8 worm cellular contexts compared by ENCODE assay signal in the genomic region with DNA sequence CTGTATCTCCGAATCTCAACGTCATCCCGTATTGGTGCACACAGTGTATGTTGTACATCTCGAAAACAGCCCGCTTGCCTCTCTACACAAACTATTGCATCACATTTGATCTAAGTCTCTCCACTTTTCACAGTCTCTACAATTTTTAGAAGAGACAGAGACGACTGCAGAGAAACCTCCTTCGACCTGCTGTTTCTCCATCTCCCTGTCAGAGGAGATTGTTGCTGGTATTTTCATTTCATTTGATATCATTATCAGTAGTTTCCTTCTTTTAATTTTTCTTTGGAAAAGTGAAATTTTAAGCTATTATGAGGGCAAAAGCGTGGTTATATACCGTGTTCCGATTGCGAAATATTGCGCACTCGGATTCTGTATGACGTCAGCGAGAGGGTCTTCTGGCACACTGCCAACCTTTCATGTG.
TF ChIP-seq lines count a peak whose summit lies in the region.

No protein-coding gene starts in this region.

TF ChIP-seq in whole organism, L1 larva, 84 proteins besides CTCF, POLR2A, EP300 and RAD21 (continues in another document):
- no peak for TF ChIP-seq Y116A8C.19 (tag; optimal IDR thresholded peaks at IDR 0.05; lab: Kevin White, UChicago; ENCODE audit: borderline replicate concordance)
- TF ChIP-seq lin-13 (GFP tag; optimal IDR thresholded peaks at IDR 0.05; lab: Kevin White, UChicago): no peak
- TF ChIP-seq pag-3 (tag; optimal IDR thresholded peaks at IDR 0.05; lab: Kevin White, UChicago; ENCODE audit: borderline replicate concordance, insufficient read depth): no peak
- no peak for TF ChIP-seq irx-1 (tag; optimal IDR thresholded peaks at IDR 0.05; lab: Kevin White, UChicago)
- no peak for TF ChIP-seq hlh-4 (tag; optimal IDR thresholded peaks at IDR 0.05; lab: Kevin White, UChicago)
- peak; percentile 23 for TF ChIP-seq ama-1 (optimal IDR thresholded peaks at IDR 0.05; lab: Kevin White, UChicago)
- TF ChIP-seq mep-1 (tag; optimal IDR thresholded peaks at IDR 0.05; lab: Kevin White, UChicago): peak; percentile 79
- TF ChIP-seq lsy-2 (tag; optimal IDR thresholded peaks at IDR 0.05; lab: Kevin White, UChicago): peak; percentile 53 to 70
- TF ChIP-seq lin-15B (tag; optimal IDR thresholded peaks at IDR 0.05; lab: Kevin White, UChicago): no peak
- TF ChIP-seq dsc-1 (tag; optimal IDR thresholded peaks at IDR 0.05; lab: Kevin White, UChicago): peak; percentile 11

TF ChIP-seq in whole organism, L2 larva, 48 proteins besides CTCF, POLR2A, EP300 and RAD21 (continues in another document):
- TF ChIP-seq nhr-10 (tag; optimal IDR thresholded peaks at IDR 0.05; lab: Kevin White, UChicago) (no peak), nhr-25 (tag; optimal IDR thresholded peaks at IDR 0.05; lab: Kevin White, UChicago) (peak; percentile 45), unc-39 (tag; optimal IDR thresholded peaks at IDR 0.05; lab: Kevin White, UChicago) (no peak), unc-62 (GFP tag; optimal IDR thresholded peaks at IDR 0.05; lab: Kevin White, UChicago) (no peak), F13H6.1 (tag; optimal IDR thresholded peaks at IDR 0.05; lab: Kevin White, UChicago) (peak; percentile 77), egl-27 (tag; optimal IDR thresholded peaks at IDR 0.05; lab: Kevin White, UChicago) (peak; percentile 75), lin-39 (tag; optimal IDR thresholded peaks at IDR 0.05; lab: Kevin White, UChicago) (no peak), ama-1 (optimal IDR thresholded peaks at IDR 0.05; lab: Kevin White, UChicago) (peak; percentile 34), ztf-4 (tag; optimal IDR thresholded peaks at IDR 0.05; lab: Kevin White, UChicago) (peak; percentile 48), alr-1 (tag; optimal IDR thresholded peaks at IDR 0.05; lab: Kevin White, UChicago) (no peak), unc-55 (GFP tag; optimal IDR thresholded peaks at IDR 0.05; lab: Kevin White, UChicago) (peak; percentile 59)

TF ChIP-seq in whole organism, L3 larva, 47 proteins besides CTCF, POLR2A, EP300 and RAD21 (continues in another document):
- TF ChIP-seq lin-15B (tag; optimal IDR thresholded peaks at IDR 0.05; lab: Kevin White, UChicago) (peak; percentile 35), nhr-77 (tag; optimal IDR thresholded peaks at IDR 0.05; lab: Kevin White, UChicago) (no peak), ceh-16 (tag; optimal IDR thresholded peaks at IDR 0.05; lab: Kevin White, UChicago) (no peak), ztf-11 (tag; optimal IDR thresholded peaks at IDR 0.05; lab: Kevin White, UChicago) (no peak), egl-27 (tag; optimal IDR thresholded peaks at IDR 0.05; lab: Kevin White, UChicago) (peak; percentile 31), nhr-25 (tag; optimal IDR thresholded peaks at IDR 0.05; lab: Kevin White, UChicago) (peak; percentile 19), nhr-12 (tag; optimal IDR thresholded peaks at IDR 0.05; lab: Kevin White, UChicago) (no peak), unc-39 (tag; optimal IDR thresholded peaks at IDR 0.05; lab: Kevin White, UChicago) (no peak), skn-1 (tag; optimal IDR thresholded peaks at IDR 0.05; lab: Kevin White, UChicago) (peak; percentile 39), elt-1 (tag; optimal IDR thresholded peaks at IDR 0.05; lab: Kevin White, UChicago) (peak; percentile 58), R02D3.7 (tag; optimal IDR thresholded peaks at IDR 0.05; lab: Kevin White, UChicago) (peak; percentile 26)

TF ChIP-seq in whole organism, L4 larva, 104 proteins besides CTCF, POLR2A, EP300 and RAD21 (continues in another document):
- TF ChIP-seq hmg-1.1 (GFP tag; IDR thresholded peaks at IDR 0.05; lab: Robert Waterston, UW) (peak; percentile 55; the same call in 1 of the 2 replicates), daf-16 (GFP tag; optimal IDR thresholded peaks at IDR 0.05; lab: Kevin White, UChicago) (no peak), daf-16 (tag; optimal IDR thresholded peaks at IDR 0.05; lab: Kevin White, UChicago) (peak; percentile 93), madf-9 (GFP tag; conservative IDR thresholded peaks at IDR 0.05; lab: Robert Waterston, UW) (no peak), zip-11 (GFP tag; IDR thresholded peaks at IDR 0.05; lab: Robert Waterston, UW) (no peak), daf-19 (GFP tag; conservative IDR thresholded peaks at IDR 0.05; lab: Robert Waterston, UW) (0 out of 2 replicates have a peak, but pooled peaks have one; percentile 23), snpc-1.2 (GFP tag; IDR thresholded peaks at IDR 0.05; lab: Robert Waterston, UW) (no peak), ztf-7 (tag; optimal IDR thresholded peaks at IDR 0.05; lab: Kevin White, UChicago) (peak; percentile 91), Y105C5A.15 (GFP tag; IDR thresholded peaks at IDR 0.05; lab: Robert Waterston, UW) (no peak), spr-1 (tag; optimal IDR thresholded peaks at IDR 0.05; lab: Kevin White, UChicago) (peak; percentile 71), mdl-1 (tag; optimal IDR thresholded peaks at IDR 0.05; lab: Kevin White, UChicago) (peak; percentile 70 to 72)

TF ChIP-seq in whole organism, late embryonic, 69 proteins besides CTCF, POLR2A, EP300 and RAD21 (continues in another document):
- no peak for TF ChIP-seq pat-9 (tag; optimal IDR thresholded peaks at IDR 0.05; lab: Kevin White, UChicago)
- peak; percentile 29 for TF ChIP-seq unc-55 (GFP tag; optimal IDR thresholded peaks at IDR 0.05; lab: Kevin White, UChicago)
- TF ChIP-seq ref-2 (tag; optimal IDR thresholded peaks at IDR 0.05; lab: Kevin White, UChicago): peak; percentile 37
- TF ChIP-seq elt-2 (tag; optimal IDR thresholded peaks at IDR 0.05; lab: Kevin White, UChicago): peak; percentile 71
- TF ChIP-seq fkh-10 (GFP tag; optimal IDR thresholded peaks at IDR 0.05; lab: Kevin White, UChicago): no peak
- TF ChIP-seq ceh-30 (tag; optimal IDR thresholded peaks at IDR 0.05; lab: Kevin White, UChicago): no peak
- TF ChIP-seq pqm-1 (tag; optimal IDR thresholded peaks at IDR 0.05; lab: Kevin White, UChicago): peak; percentile 49
- TF ChIP-seq mec-3 (tag; optimal IDR thresholded peaks at IDR 0.05; lab: Kevin White, UChicago; ENCODE audit: borderline replicate concordance): no peak
- peak; percentile 68 for TF ChIP-seq nfya-1 (tag; optimal IDR thresholded peaks at IDR 0.05; lab: Kevin White, UChicago)
- no peak for TF ChIP-seq T23F11.4 (GFP tag; optimal IDR thresholded peaks at IDR 0.05; lab: Kevin White, UChicago)
- no peak for TF ChIP-seq sdc-2 (tag; optimal IDR thresholded peaks at IDR 0.05; lab: Kevin White, UChicago)
- TF ChIP-seq ceh-14 (tag; optimal IDR thresholded peaks at IDR 0.05; lab: Kevin White, UChicago): no peak

TF ChIP-seq in whole organism, midembryonic, 9 proteins besides CTCF, POLR2A, EP300 and RAD21:
- no peak for TF ChIP-seq tab-1 (GFP tag; IDR thresholded peaks at IDR 0.05; lab: Robert Waterston, UW)
- no peak for TF ChIP-seq T22C8.4 (GFP tag; IDR thresholded peaks at IDR 0.05; lab: Robert Waterston, UW)
- peak; percentile 14 for TF ChIP-seq cog-1 (tag; optimal IDR thresholded peaks at IDR 0.05; lab: Kevin White, UChicago)

TF ChIP-seq in whole organism, mixed stage, embryonic, 35 proteins besides CTCF, POLR2A, EP300 and RAD21 (continues in another document):
- peak; percentile 66 for TF ChIP-seq zip-8 (tag; optimal IDR thresholded peaks at IDR 0.05; lab: Kevin White, UChicago)
- TF ChIP-seq mls-2 (tag; optimal IDR thresholded peaks at IDR 0.05; lab: Kevin White, UChicago): no peak
- no peak for TF ChIP-seq ceh-43 (GFP tag; optimal IDR thresholded peaks at IDR 0.05; lab: Kevin White, UChicago)
- peak; percentile 43 for TF ChIP-seq ceh-39 (tag; optimal IDR thresholded peaks at IDR 0.05; lab: Kevin White, UChicago)
- peak; percentile 9 for TF ChIP-seq hlh-1 (tag; optimal IDR thresholded peaks at IDR 0.05; lab: Kevin White, UChicago)
- peak; percentile 22 for TF ChIP-seq lsy-2 (tag; optimal IDR thresholded peaks at IDR 0.05; lab: Kevin White, UChicago)
- TF ChIP-seq sem-2 (GFP tag; optimal IDR thresholded peaks at IDR 0.05; lab: Kevin White, UChicago): no peak
- no peak for TF ChIP-seq nhr-28 (tag; optimal IDR thresholded peaks at IDR 0.05; lab: Kevin White, UChicago)
- TF ChIP-seq unc-39 (tag; optimal IDR thresholded peaks at IDR 0.05; lab: Kevin White, UChicago): no peak
- TF ChIP-seq nhr-237 (tag; optimal IDR thresholded peaks at IDR 0.05; lab: Kevin White, UChicago): no peak
- TF ChIP-seq ces-1 (GFP tag; optimal IDR thresholded peaks at IDR 0.05; lab: Kevin White, UChicago): peak; percentile 58
- peak; percentile 14 for TF ChIP-seq blmp-1 (tag; optimal IDR thresholded peaks at IDR 0.05; lab: Kevin White, UChicago)
- no peak for TF ChIP-seq nhr-12 (tag; optimal IDR thresholded peaks at IDR 0.05; lab: Kevin White, UChicago)
- no peak for TF ChIP-seq sptf-1 (tag; optimal IDR thresholded peaks at IDR 0.05; lab: Kevin White, UChicago)
- peak; percentile 34 for TF ChIP-seq unc-120 (tag; optimal IDR thresholded peaks at IDR 0.05; lab: Kevin White, UChicago; ENCODE audit: poor library complexity, severe bottlenecking)
- TF ChIP-seq elt-1 (tag; optimal IDR thresholded peaks at IDR 0.05; lab: Kevin White, UChicago; ENCODE audit: borderline replicate concordance, insufficient read depth): no peak
- TF ChIP-seq tbx-8 (GFP tag; optimal IDR thresholded peaks at IDR 0.05; lab: Kevin White, UChicago): no peak

TF ChIP-seq in whole organism, young adult, 124 proteins besides CTCF, POLR2A, EP300 and RAD21 (continues in another document):
- TF ChIP-seq attf-5 (GFP tag; optimal IDR thresholded peaks at IDR 0.05; lab: Kevin White, UChicago): peak; percentile 73
- peak; percentile 8; the same call in 1 of the 2 replicates for TF ChIP-seq mcd-1 (GFP tag; IDR thresholded peaks at IDR 0.05; lab: Robert Waterston, UW)
- peak; percentile 42 for TF ChIP-seq K12H6.12 (tag; optimal IDR thresholded peaks at IDR 0.05; lab: Kevin White, UChicago)
- TF ChIP-seq ceh-79 (tag; optimal IDR thresholded peaks at IDR 0.05; lab: Kevin White, UChicago): no peak
- TF ChIP-seq atf-7 (tag; optimal IDR thresholded peaks at IDR 0.05; lab: Kevin White, UChicago): peak; percentile 94
- TF ChIP-seq F23B12.7 (tag; optimal IDR thresholded peaks at IDR 0.05; lab: Kevin White, UChicago; ENCODE audit: insufficient read depth): peak; percentile 19
- no peak for TF ChIP-seq snpc-4 (GFP tag; optimal IDR thresholded peaks at IDR 0.05; lab: Kevin White, UChicago)
- TF ChIP-seq snpc-4 (tag; optimal IDR thresholded peaks at IDR 0.05; lab: Kevin White, UChicago): peak in 2 of 4 experiments; percentile 31 to 51
- TF ChIP-seq nhr-80 (tag; optimal IDR thresholded peaks at IDR 0.05; lab: Kevin White, UChicago): peak; percentile 96
- TF ChIP-seq pbrm-1 (GFP tag; IDR thresholded peaks at IDR 0.05; lab: Robert Waterston, UW): peak; percentile 31; the same call in 1 of the 2 replicates
- TF ChIP-seq ceh-27 (GFP tag; optimal IDR thresholded peaks at IDR 0.05; lab: Kevin White, UChicago): peak; percentile 52
- peak; percentile 80 for TF ChIP-seq ztf-22 (GFP tag; optimal IDR thresholded peaks at IDR 0.05; lab: Kevin White, UChicago)
- 0 out of 2 replicates have a peak, but pooled peaks have one; percentile 5 for TF ChIP-seq let-526 (GFP tag; IDR thresholded peaks at IDR 0.05; lab: Robert Waterston, UW)
- TF ChIP-seq hmg-1.2 (GFP tag; IDR thresholded peaks at IDR 0.05; lab: Robert Waterston, UW): peak; percentile 79
- peak; percentile 68; the same call in 1 of the 2 replicates for TF ChIP-seq nfyb-1 (GFP tag; IDR thresholded peaks at IDR 0.05; lab: Robert Waterston, UW)
- peak; percentile 9 for TF ChIP-seq unc-62 (GFP tag; optimal IDR thresholded peaks at IDR 0.05; lab: Kevin White, UChicago)
- peak; percentile 42 for TF ChIP-seq tlf-1 (GFP tag; optimal IDR thresholded peaks at IDR 0.05; lab: Kevin White, UChicago)
